Worm (Caenorhabditis elegans) whole organism, L4/young adult: Measurements from ENCODE around the gene Y39B6A.69.

ENCODE experiments used
- W03F9.2 ChIP-seq: fragments of 150-350 bp; optimal IDR thresholded peaks from 2 replicates; lab custom pipeline; 2014; ENCODE audit warnings: missing biosample characterization, missing genetic modification characterization
- dao-5 ChIP-seq: sonication (generic microtip); optimal IDR thresholded peaks from 2 replicates; lab custom pipeline; 2016; ENCODE audit warnings: missing genotype, missing genetic modification characterization, moderate library complexity, missing compliant biosample characterization
- him-1 ChIP-seq: sonication (generic microtip); optimal IDR thresholded peaks from 2 replicates; lab custom pipeline; 2016; ENCODE audit warnings: missing genotype, missing genetic modification reagents, missing genetic modification characterization, missing compliant biosample characterization

DNA sequence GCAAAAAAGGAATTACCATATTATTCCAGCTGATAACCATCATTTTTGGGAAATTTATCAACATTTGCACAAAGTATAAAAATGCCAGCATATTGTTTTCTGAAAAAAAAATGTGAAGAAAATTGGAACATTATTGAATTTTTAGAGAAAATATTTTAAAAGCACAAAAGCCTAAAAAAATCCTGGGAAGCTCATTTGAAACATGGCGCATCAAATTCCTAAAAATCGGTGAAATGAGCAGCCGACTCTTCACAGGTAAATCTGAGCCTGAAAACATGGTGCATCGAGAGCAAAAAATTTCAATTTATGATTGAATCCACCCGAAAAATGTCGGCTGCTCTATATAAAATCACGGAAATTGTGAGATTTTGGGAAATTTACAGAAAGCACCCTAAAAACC, 3.2 kb downstream of the Y39B6A.69 start, which contains the start of gene Y39B6A.7:
- TF ChIP-seq him-1 (tag; lab: Kevin White, UChicago) (no peak), dao-5 (tag; lab: Kevin White, UChicago) (no peak), W03F9.2 (tag; lab: Kevin White, UChicago) (no peak)
